Worm (Caenorhabditis elegans) whole organism, L4 larva: ENCODE results near the gene clc-11.

Experiments used
- D1046.2 ChIP-seq: fragments of 200-800 bp; sonication (Bioruptor generic); IDR thresholded peaks from 2 replicates; pipeline ENCODE4 v1.3.6; 2022; ENCODE audit warnings: missing genetic modification characterization, missing compliant biosample characterization
- F10B5.3 ChIP-seq: sonication (generic microtip); optimal IDR thresholded peaks from 2 replicates; lab custom pipeline; 2016; ENCODE audit warnings: mild to moderate bottlenecking, missing genetic modification characterization, missing compliant biosample characterization
- F37D6.2 ChIP-seq: sonication (generic microtip); optimal IDR thresholded peaks from 2 replicates; lab custom pipeline; 2016; ENCODE audit warnings: mild to moderate bottlenecking, missing genetic modification characterization, missing compliant biosample characterization
- R02D3.7 ChIP-seq: fragments of 150-350 bp; sonication (generic microtip); optimal IDR thresholded peaks from 3 replicates; lab custom pipeline; 2014; ENCODE audit warnings: missing biosample characterization, missing genetic modification characterization
- T26A8.4 ChIP-seq: fragments of 200-800 bp; sonication (Bioruptor generic); IDR thresholded peaks from 2 replicates; pipeline ENCODE4 v1.3.6; 2022; ENCODE audit warnings: missing genetic modification characterization, missing compliant biosample characterization
- Y48G9A.11 ChIP-seq: fragments of 200-800 bp; sonication (Bioruptor generic); IDR thresholded peaks from 2 replicates; pipeline ENCODE4 v1.3.6; 2022; ENCODE audit warnings: missing genetic modification reagents, missing genetic modification characterization, missing compliant biosample characterization
- Y5F2A.4 ChIP-seq: fragments of 200-800 bp; sonication (Bioruptor generic); optimal IDR thresholded peaks from 2 replicates; lab custom pipeline; 2018; ENCODE audit warnings: mild to moderate bottlenecking, missing genetic modification characterization, missing compliant biosample characterization
- aha-1 ChIP-seq: fragments of 150-350 bp; peaks from one replicate; lab custom pipeline; 2014; ENCODE audit warnings: missing biosample characterization, missing genetic modification characterization
- arid-1 ChIP-seq: fragments of 200-800 bp; sonication (Bioruptor generic); conservative IDR thresholded peaks from 2 replicates; pipeline ENCODE4 v1.3.6; 2022; ENCODE audit warnings: missing genetic modification reagents, missing genetic modification characterization, missing compliant biosample characterization
- ceh-28 ChIP-seq: fragments of 150-350 bp; optimal IDR thresholded peaks from 2 replicates; lab custom pipeline; 2014; ENCODE audit warnings: missing biosample characterization, missing genetic modification reagents, missing genetic modification characterization
- ceh-32 ChIP-seq: sonication (generic microtip); optimal IDR thresholded peaks from 2 replicates; lab custom pipeline; 2016; ENCODE audit warnings: mild to moderate bottlenecking, missing genetic modification characterization, missing compliant biosample characterization; ENCODE audit not compliant: poor library complexity
- ceh-44 ChIP-seq: fragments of 200-800 bp; sonication (Bioruptor generic); IDR thresholded peaks from 2 replicates; pipeline ENCODE4 v1.3.6; 2022; ENCODE audit warnings: missing genetic modification reagents, missing genetic modification characterization, missing compliant biosample characterization
- ceh-62 ChIP-seq: sonication (generic microtip); optimal IDR thresholded peaks from 2 replicates; lab custom pipeline; 2017; ENCODE audit warnings: missing biosample characterization, missing genetic modification characterization
- cey-2 ChIP-seq: sonication (generic microtip); optimal IDR thresholded peaks from 3 replicates; lab custom pipeline; 2017; ENCODE audit warnings: missing genetic modification characterization, mild to moderate bottlenecking, missing compliant biosample characterization, antibody characterized with exemption, borderline replicate concordance; ENCODE audit not compliant: insufficient read depth
- daf-12 ChIP-seq: fragments of 150-350 bp; optimal IDR thresholded peaks from 2 replicates; lab custom pipeline; 2014; ENCODE audit warnings: missing biosample characterization, missing genetic modification reagents, missing genetic modification characterization
- daf-16 ChIP-seq, 3 experiments: sonication (generic microtip); optimal IDR thresholded peaks; 2 replicates each; lab custom pipeline; 2016 to 2017; ENCODE audit warnings: missing genetic modification characterization in 3 of 3, missing genetic modification reagents in 3 of 3, mild to moderate bottlenecking in 2 of 3, missing compliant biosample characterization in 2 of 3, missing biosample characterization in 1 of 3, moderate library complexity in 1 of 3
- daf-19 ChIP-seq: fragments of 200-800 bp; sonication (Bioruptor generic); conservative IDR thresholded peaks from 2 replicates; pipeline ENCODE4 v1.3.6; 2022; ENCODE audit warnings: missing genetic modification characterization, missing compliant biosample characterization
- daf-8 ChIP-seq: fragments of 200-800 bp; sonication (Bioruptor generic); IDR thresholded peaks from 2 replicates; pipeline ENCODE4 v1.3.6; 2022; ENCODE audit warnings: missing genetic modification characterization, missing compliant biosample characterization
- dmd-6 ChIP-seq: fragments of 200-800 bp; sonication (Bioruptor generic); IDR thresholded peaks from 2 replicates; pipeline ENCODE4 v1.3.6; 2022; ENCODE audit warnings: missing genetic modification reagents, missing genetic modification characterization, missing compliant biosample characterization
- dmd-9 ChIP-seq: fragments of 200-800 bp; sonication (Bioruptor generic); IDR thresholded peaks from 2 replicates; pipeline ENCODE4 v1.3.6; 2022; ENCODE audit warnings: missing genetic modification reagents, missing genetic modification characterization, missing compliant biosample characterization
- dve-1 ChIP-seq: sonication (generic microtip); optimal IDR thresholded peaks from 2 replicates; lab custom pipeline; 2017; ENCODE audit warnings: antibody characterized with exemption, mild to moderate bottlenecking, missing genetic modification characterization, missing compliant biosample characterization; ENCODE audit not compliant: insufficient read depth
- egl-27 ChIP-seq: sonication (generic microtip); optimal IDR thresholded peaks from 3 replicates; lab custom pipeline; 2017; ENCODE audit warnings: missing biosample characterization, missing genetic modification reagents, missing genetic modification characterization
- hmg-1.1 ChIP-seq: fragments of 200-800 bp; sonication (Bioruptor generic); IDR thresholded peaks from 2 replicates; pipeline ENCODE4 v1.3.6; 2022; ENCODE audit warnings: missing genetic modification reagents, missing genetic modification characterization, missing compliant biosample characterization
- lin-29 ChIP-seq: fragments of 200-800 bp; sonication (Bioruptor generic); IDR thresholded peaks from 2 replicates; pipeline ENCODE4 v1.3.6; 2022; ENCODE audit warnings: missing genetic modification reagents, missing genetic modification characterization, missing compliant biosample characterization
- lin-39 ChIP-seq: fragments of 150-350 bp; optimal IDR thresholded peaks from 2 replicates; lab custom pipeline; 2014; ENCODE audit warnings: missing biosample characterization, missing genetic modification reagents, missing genetic modification characterization
- madf-5 ChIP-seq, 2 experiments: fragments of 200-800 bp; sonication (Bioruptor generic); IDR thresholded peaks; 2 replicates each; pipeline ENCODE4 v1.3.6; 2022; ENCODE audit warnings: missing compliant biosample characterization in 2 of 2, missing genetic modification characterization in 2 of 2
- nhr-11 ChIP-seq: fragments of 150-350 bp; optimal IDR thresholded peaks from 2 replicates; lab custom pipeline; 2014; ENCODE audit warnings: missing biosample characterization, missing genetic modification characterization
- nhr-111 ChIP-seq: fragments of 200-800 bp; sonication (Bioruptor generic); optimal IDR thresholded peaks from 2 replicates; lab custom pipeline; 2018; ENCODE audit warnings: mild to moderate bottlenecking, missing genetic modification characterization, missing compliant biosample characterization
- nhr-237 ChIP-seq: sonication (generic microtip); optimal IDR thresholded peaks from 2 replicates; lab custom pipeline; 2017; ENCODE audit warnings: missing biosample characterization, missing genetic modification characterization
- nhr-28 ChIP-seq: fragments of 150-350 bp; optimal IDR thresholded peaks from 2 replicates; lab custom pipeline; 2014; ENCODE audit warnings: missing biosample characterization, missing genetic modification characterization
- nhr-42 ChIP-seq: fragments of 200-800 bp; sonication (Bioruptor generic); IDR thresholded peaks from 2 replicates; pipeline ENCODE4 v1.3.6; 2022; ENCODE audit warnings: missing genetic modification characterization, missing compliant biosample characterization
- nhr-6 ChIP-seq: fragments of 150-350 bp; optimal IDR thresholded peaks from 2 replicates; lab custom pipeline; 2014; ENCODE audit warnings: missing biosample characterization, missing genetic modification characterization
- nhr-76 ChIP-seq: fragments of 150-350 bp; optimal IDR thresholded peaks from 2 replicates; lab custom pipeline; 2014; ENCODE audit warnings: missing biosample characterization, missing genetic modification characterization
- nhr-77 ChIP-seq: fragments of 150-350 bp; optimal IDR thresholded peaks from 2 replicates; lab custom pipeline; 2014; ENCODE audit warnings: missing biosample characterization, missing genetic modification characterization
- pha-4 ChIP-seq, 2 experiments: fragments of 150-350 bp in 1 of 2; fragments of 200-800 bp in 1 of 2; sonication (Bioruptor generic) in 1 of 2; IDR thresholded peaks in 1 of 2; optimal IDR thresholded peaks in 1 of 2; 2 replicates each; pipeline versions ENCODE4 v1.3.6 to Lab custom; 2014 to 2022; ENCODE audit warnings: missing genetic modification characterization in 2 of 2, missing genetic modification reagents in 2 of 2, missing biosample characterization in 1 of 2, missing compliant biosample characterization in 1 of 2
- pqm-1 ChIP-seq: sonication (generic microtip); optimal IDR thresholded peaks from 2 replicates; lab custom pipeline; 2017; ENCODE audit warnings: missing biosample characterization, missing genetic modification characterization
- rbr-2 ChIP-seq: sonication (generic microtip); optimal IDR thresholded peaks from 2 replicates; lab custom pipeline; 2016; ENCODE audit warnings: missing genotype, missing genetic modification characterization, missing compliant biosample characterization
- saeg-2 ChIP-seq: fragments of 200-800 bp; sonication (Bioruptor generic); IDR thresholded peaks from 2 replicates; pipeline ENCODE4 v1.3.6; 2022; ENCODE audit warnings: missing genetic modification reagents, missing genetic modification characterization, missing compliant biosample characterization
- set-16 ChIP-seq: fragments of 200-800 bp; sonication (Bioruptor generic); IDR thresholded peaks from 2 replicates; pipeline ENCODE4 v1.3.6; 2022; ENCODE audit warnings: missing genetic modification reagents, missing genetic modification characterization, missing compliant biosample characterization
- snpc-4 ChIP-seq: fragments of 150-350 bp; optimal IDR thresholded peaks from 2 replicates; lab custom pipeline; 2014; ENCODE audit warnings: missing biosample characterization, missing genetic modification characterization
- tag-97 ChIP-seq: fragments of 200-800 bp; sonication (Bioruptor generic); IDR thresholded peaks from 2 replicates; pipeline ENCODE4 v1.3.6; 2022; ENCODE audit warnings: missing genetic modification characterization, missing compliant biosample characterization
- tra-1 ChIP-seq: fragments of 200-800 bp; sonication (Bioruptor generic); IDR thresholded peaks from 2 replicates; pipeline ENCODE4 v1.3.6; 2022; ENCODE audit warnings: missing genetic modification reagents, missing genetic modification characterization, missing compliant biosample characterization
- vab-7 ChIP-seq: fragments of 200-800 bp; sonication (Bioruptor generic); IDR thresholded peaks from 2 replicates; pipeline ENCODE4 v1.3.6; 2022; ENCODE audit warnings: missing genetic modification reagents, missing genetic modification characterization, missing compliant biosample characterization
- zag-1 ChIP-seq: fragments of 150-350 bp; optimal IDR thresholded peaks from 2 replicates; lab custom pipeline; 2014; ENCODE audit warnings: missing biosample characterization, missing genetic modification characterization
- zfp-2 ChIP-seq: sonication (generic microtip); optimal IDR thresholded peaks from 2 replicates; lab custom pipeline; 2016; ENCODE audit warnings: mild to moderate bottlenecking, missing genetic modification characterization, missing compliant biosample characterization
- zfp-3 ChIP-seq: fragments of 200-800 bp; sonication (Bioruptor generic); conservative IDR thresholded peaks from 2 replicates; pipeline ENCODE4 v1.3.6; 2022; ENCODE audit warnings: missing genetic modification reagents, missing genetic modification characterization, missing compliant biosample characterization
- ztf-7 ChIP-seq: fragments of 150-350 bp; optimal IDR thresholded peaks from 2 replicates; lab custom pipeline; 2014; ENCODE audit warnings: missing biosample characterization, missing genetic modification characterization

Gene clc-11

DNA sequence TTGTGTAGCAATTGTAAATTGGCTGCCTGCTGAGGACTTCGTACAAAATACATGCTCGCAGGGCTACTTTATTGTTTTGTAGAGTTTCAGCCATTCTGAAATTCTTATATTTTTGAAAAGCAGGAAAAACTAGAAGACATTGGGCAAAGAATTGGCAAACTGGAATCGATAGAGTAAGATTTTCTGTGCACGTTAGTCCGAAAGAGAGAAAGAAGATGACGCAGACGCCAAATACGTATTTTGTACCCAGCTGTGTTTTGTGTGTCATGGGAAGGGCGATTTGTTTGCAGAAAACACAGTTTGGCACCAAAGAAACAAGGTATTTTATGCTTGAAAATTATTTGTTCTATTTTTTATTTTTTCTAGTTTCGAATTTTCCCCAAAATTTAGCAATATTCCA, 12.0 kb downstream of the clc-11 start, which contains the start of gene fbxa-143:
Gene fbxa-143, minus strand, starts transcription at position 101 of the 400 bp plus-strand sequence.
- TF ChIP-seq nhr-28 (tag; lab: Kevin White, UChicago), result peak; percentile 48
- TF ChIP-seq zfp-3 (GFP tag; lab: Robert Waterston, UW), result no peak
- TF ChIP-seq, all 104 proteins: peak for 1

DNA sequence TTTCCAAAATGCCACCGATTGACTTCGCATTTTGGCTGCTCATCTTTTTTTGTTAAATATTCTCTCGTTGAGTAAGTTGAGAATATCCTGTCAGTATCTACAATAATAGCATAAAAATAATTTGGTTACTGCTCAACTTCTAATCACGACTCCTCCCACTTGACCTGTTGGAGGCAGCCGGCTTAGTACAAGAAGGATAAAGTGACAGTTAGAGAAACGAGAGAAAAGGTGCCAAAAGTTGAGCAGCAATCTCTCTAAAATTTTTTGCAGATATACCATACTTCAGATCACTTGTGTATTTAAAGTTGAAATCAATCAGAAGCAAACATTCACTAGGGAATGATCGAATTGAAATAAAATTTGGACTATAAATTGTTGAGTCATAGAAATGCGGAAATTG, 14.7 kb downstream of the clc-11 start, which contains the start of gene nhr-111:
Gene nhr-111, minus strand, starts transcription at position 101 of the 400 bp plus-strand sequence.
- TF ChIP-seq F10B5.3 (no peak), tag-97 (GFP tag; lab: Robert Waterston, UW) (no peak), hmg-1.1 (GFP tag; lab: Robert Waterston, UW) (no peak), daf-8 (GFP tag; lab: Robert Waterston, UW) (no peak), ceh-28 (tag; lab: Kevin White, UChicago) (no peak), ceh-32 (tag; lab: Kevin White, UChicago) (no peak), ceh-62 (tag; lab: Kevin White, UChicago) (no peak), F37D6.2 (tag; lab: Kevin White, UChicago) (no peak), nhr-111 (GFP tag; lab: Kevin White, UChicago) (no peak), daf-19 (no peak), dmd-9 (GFP tag; lab: Robert Waterston, UW) (no peak), snpc-4 (tag; lab: Kevin White, UChicago) (no peak), nhr-6 (tag; lab: Kevin White, UChicago) (no peak), arid-1 (no peak), egl-27 (no peak)

DNA sequence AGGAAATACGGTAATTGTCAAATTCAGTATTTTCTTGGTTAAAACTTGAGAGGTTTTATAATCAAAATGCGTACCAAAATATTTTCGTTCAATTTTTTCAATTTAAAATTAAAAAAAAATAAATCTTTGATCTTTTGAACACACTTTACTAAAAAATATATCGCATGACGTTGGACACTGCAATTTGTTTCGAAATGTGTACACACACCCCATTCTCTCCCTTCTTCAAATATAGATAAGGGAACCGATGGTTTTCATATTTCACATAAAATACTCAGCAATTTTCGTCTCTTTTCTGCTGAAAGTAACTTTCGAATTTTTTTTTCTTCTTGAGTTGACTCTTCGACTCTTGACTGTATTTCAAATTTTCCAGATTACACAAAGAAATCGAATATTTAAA, 18.0 kb downstream of the clc-11 start:
- TF ChIP-seq ztf-7 (tag; lab: Kevin White, UChicago) (no peak), zfp-2 (tag; lab: Kevin White, UChicago) (no peak), nhr-237 (tag; lab: Kevin White, UChicago) (no peak), daf-16 (GFP tag; optimal IDR thresholded peaks at IDR 0.05; lab: Kevin White, UChicago) (no peak), daf-16 (tag; optimal IDR thresholded peaks at IDR 0.05; lab: Kevin White, UChicago) (peak; percentile 29), Y5F2A.4 (GFP tag; lab: Kevin White, UChicago) (no peak), R02D3.7 (tag; lab: Kevin White, UChicago) (no peak), dmd-6 (GFP tag; lab: Robert Waterston, UW) (peak; percentile 12; the same call in 1 of the 2 replicates), nhr-76 (tag; lab: Kevin White, UChicago) (no peak), pqm-1 (tag; lab: Kevin White, UChicago) (peak; percentile 1), nhr-77 (tag; lab: Kevin White, UChicago) (no peak), nhr-11 (tag; lab: Kevin White, UChicago) (no peak), zfp-3 (GFP tag; lab: Robert Waterston, UW) (no peak), aha-1 (tag; lab: Kevin White, UChicago) (no peak), T26A8.4 (GFP tag; lab: Robert Waterston, UW) (no peak), saeg-2 (GFP tag; lab: Robert Waterston, UW) (no peak), ceh-32 (tag; lab: Kevin White, UChicago) (no peak), nhr-111 (GFP tag; lab: Kevin White, UChicago) (no peak), madf-5 (GFP tag; IDR thresholded peaks at IDR 0.05; lab: Robert Waterston, UW) (no peak), pha-4 (GFP tag; IDR thresholded peaks at IDR 0.05; lab: Robert Waterston, UW) (no peak), pha-4 (tag; optimal IDR thresholded peaks at IDR 0.05; lab: Kevin White, UChicago) (peak; percentile 7), lin-39 (tag; lab: Kevin White, UChicago) (no peak), tra-1 (GFP tag; lab: Robert Waterston, UW) (no peak), nhr-42 (GFP tag; lab: Robert Waterston, UW) (no peak), Y48G9A.11 (GFP tag; lab: Robert Waterston, UW) (no peak), vab-7 (GFP tag; lab: Robert Waterston, UW) (no peak), lin-29 (no peak), ceh-44 (GFP tag; lab: Robert Waterston, UW) (no peak), zag-1 (no peak), arid-1 (no peak), nhr-28 (tag; lab: Kevin White, UChicago) (peak; percentile 60), daf-12 (no peak), rbr-2 (no peak), D1046.2 (GFP tag; lab: Robert Waterston, UW) (no peak), dve-1 (tag; lab: Kevin White, UChicago) (peak; percentile 32), cey-2 (tag; lab: Kevin White, UChicago) (no peak), set-16 (GFP tag; lab: Robert Waterston, UW) (no peak), daf-8 (GFP tag; lab: Robert Waterston, UW) (no peak)
